Fruit fly (Drosophila melanogaster) S2 (cell line): ENCODE measurements around the gene CG43732.
A peak's percentile ranks its signal among the peaks of the same experiment; 100 is the strongest.

ENCODE experiments used
- CG8478 ChIP-seq: fragments of >200 bp; optimal IDR thresholded peaks from 2 replicates; lab custom pipeline; 2018
- CTCF ChIP-seq, 2 experiments: fragments of >200 bp; optimal IDR thresholded peaks; 2 replicates each; lab custom pipeline; 2018

The CG43732 gene

dm6 chr3R:18983614-18984185 lies 33.7 kb downstream of the CG43732 start, which contains the start of the genes snRNP-U1-C and gukh:
TSS of gene snRNP-U1-C (minus strand) at chr3R:18983650.
TSS of gene gukh (plus strand) at chr3R:18984025.
- no peak for TF ChIP-seq CG8478 (lab: Kevin White, UChicago)
- peak; percentile 74 to 79 for TF ChIP-seq CTCF (optimal IDR thresholded peaks at IDR 0.05; lab: Kevin White, UChicago)

dm6 chr3R:18985114-18985785 lies 35.3 kb downstream of the CG43732 start:
- no peak for TF ChIP-seq CTCF (optimal IDR thresholded peaks at IDR 0.05; lab: Kevin White, UChicago)
- no peak for TF ChIP-seq CG8478 (lab: Kevin White, UChicago)

dm6 chr3R:18986089-18986887 lies 36.3 kb downstream of the CG43732 start:
- TF ChIP-seq CTCF (optimal IDR thresholded peaks at IDR 0.05; lab: Kevin White, UChicago) (no peak), CG8478 (lab: Kevin White, UChicago) (no peak)

dm6 chr3R:18987428-18988416 lies 37.7 kb downstream of the CG43732 start:
- no peak for TF ChIP-seq CTCF (optimal IDR thresholded peaks at IDR 0.05; lab: Kevin White, UChicago)
- TF ChIP-seq CG8478 (lab: Kevin White, UChicago) = no peak

dm6 chr3R:18988957-18989818 lies 39.2 kb downstream of the CG43732 start:
- TF ChIP-seq CG8478 (lab: Kevin White, UChicago) (no peak), CTCF (optimal IDR thresholded peaks at IDR 0.05; lab: Kevin White, UChicago) (no peak)

dm6 chr3R:18989819-18990137 lies 39.8 kb downstream of the CG43732 start:
- TF ChIP-seq CTCF (optimal IDR thresholded peaks at IDR 0.05; lab: Kevin White, UChicago) (no peak), CG8478 (lab: Kevin White, UChicago) (no peak)

- no peak for TF ChIP-seq CG8478 (lab: Kevin White, UChicago)
- TF ChIP-seq CTCF (optimal IDR thresholded peaks at IDR 0.05; lab: Kevin White, UChicago) = no peak
These were observed 40.5 kb downstream of the CG43732 start for dm6 chr3R:18990514-18990913.

dm6 chr3R:18991721-18992120 lies 41.7 kb downstream of the CG43732 start:
- TF ChIP-seq CTCF (optimal IDR thresholded peaks at IDR 0.05; lab: Kevin White, UChicago) (no peak), CG8478 (lab: Kevin White, UChicago) (no peak)

dm6 chr3R:18993159-18993558 lies 43.2 kb downstream of the CG43732 start:
- no peak for TF ChIP-seq CG8478 (lab: Kevin White, UChicago)
- TF ChIP-seq CTCF (optimal IDR thresholded peaks at IDR 0.05; lab: Kevin White, UChicago) = no peak

dm6 chr3R:18995556-18996272 lies 45.7 kb downstream of the CG43732 start:
- no peak for TF ChIP-seq CG8478 (lab: Kevin White, UChicago)
- TF ChIP-seq CTCF (optimal IDR thresholded peaks at IDR 0.05; lab: Kevin White, UChicago) = no peak

- TF ChIP-seq CG8478 (lab: Kevin White, UChicago) (no peak), CTCF (optimal IDR thresholded peaks at IDR 0.05; lab: Kevin White, UChicago) (no peak)
These were observed 47.6 kb downstream of the CG43732 start for dm6 chr3R:18997388-18998287.

- TF ChIP-seq CTCF (optimal IDR thresholded peaks at IDR 0.05; lab: Kevin White, UChicago) (no peak), CG8478 (lab: Kevin White, UChicago) (no peak)
These were observed 48.4 kb downstream of the CG43732 start for dm6 chr3R:18998370-18998769.
